Worm (Caenorhabditis elegans): Measurements from ENCODE around the gene M01H9.5.

- TF ChIP-seq lsy-2 (tag; optimal IDR thresholded peaks at IDR 0.05) (no peak), lin-13 (tag; optimal IDR thresholded peaks at IDR 0.05) (no peak), unc-39 (tag; optimal IDR thresholded peaks at IDR 0.05) (no peak), blmp-1 (tag; optimal IDR thresholded peaks at IDR 0.05) (no peak), nhr-76 (tag; optimal IDR thresholded peaks at IDR 0.05) (no peak), pha-4 (tag; optimal IDR thresholded peaks at IDR 0.05) (no peak), lin-32 (GFP tag; optimal IDR thresholded peaks at IDR 0.05) (no peak)
Measured at ce11 chrIV:4423026-4423425, 42.3 kb upstream of the M01H9.5 start.

Measured in whole organism, mixed stage, embryonic.